Fruit fly (Drosophila melanogaster) ovary, adult (tissue): ENCODE results near the gene Wnt6.

ENCODE experiments used
- CG17801 ChIP-seq: fragments of 200-800 bp; optimal IDR thresholded peaks from 2 replicates; lab custom pipeline; 2019; ENCODE audit warnings: missing biosample characterization, mild to moderate bottlenecking, missing genetic modification characterization, moderate library complexity; ENCODE audit not compliant: partially characterized antibody

Wnt6 gene

dm6 chr2L:7376157-7376556 is 42.6 kb downstream of the Wnt6 start:
- no peak for TF ChIP-seq CG17801

dm6 chr2L:7377402-7377801 is 43.9 kb downstream of the Wnt6 start, which contains the start of gene ninaC:
Gene ninaC, plus strand, starts transcription at chr2L:7377702.
- no peak for TF ChIP-seq CG17801

dm6 chr2L:7386555-7387420 is 53.3 kb downstream of the Wnt6 start:
- TF ChIP-seq CG17801, result peak; percentile 42

dm6 chr2L:7387813-7388558 is 54.5 kb downstream of the Wnt6 start, which contains the start of the genes CG5149 and gudu:
Gene CG5149, minus strand, starts transcription at chr2L:7388253.
Gene gudu, plus strand, starts transcription at chr2L:7388508.
- no peak for TF ChIP-seq CG17801

dm6 chr2L:7395813-7396212 is 62.3 kb downstream of the Wnt6 start:
- peak; percentile 65 for TF ChIP-seq CG17801

- TF ChIP-seq CG17801, result no peak
Measured at dm6 chr2L:7396962-7397361, 63.4 kb downstream of the Wnt6 start.

dm6 chr2L:7397746-7398145 is 64.2 kb downstream of the Wnt6 start:
- TF ChIP-seq CG17801, result no peak

- TF ChIP-seq CG17801, result no peak
Measured at dm6 chr2L:7398528-7398927, 65.0 kb downstream of the Wnt6 start, which contains the start of gene CG5160. Gene CG5160, minus strand, starts transcription at chr2L:7398750.

- no peak for TF ChIP-seq CG17801
Measured at dm6 chr2L:7401025-7401424, 67.5 kb downstream of the Wnt6 start, which contains the start of gene CG5171. Gene CG5171, plus strand, starts transcription at chr2L:7401335.

- no peak for TF ChIP-seq CG17801
Measured at dm6 chr2L:7401627-7402026, 68.1 kb downstream of the Wnt6 start.
